Fruit fly (Drosophila melanogaster) whole organism, prepupa: ENCODE measurements around the gene CG11417.
A peak's percentile ranks its signal among the peaks of the same experiment; 100 is the strongest.

Source experiments
- Blimp-1 ChIP-seq: fragments of 200-800 bp; sonication (Bioruptor generic); optimal IDR thresholded peaks from 3 replicates; lab custom pipeline; 2017; ENCODE audit warnings: missing biosample characterization, missing genetic modification characterization, mild to moderate bottlenecking, moderate library complexity, missing genetic modification reagents
- CG10631 ChIP-seq: fragments of 200-800 bp; sonication (Bioruptor generic); optimal IDR thresholded peaks from 2 replicates; lab custom pipeline; 2016; ENCODE audit warnings: missing biosample characterization, missing genetic modification characterization
- CG10669 ChIP-seq: fragments of 200-800 bp; sonication (Bioruptor generic); optimal IDR thresholded peaks from 3 replicates; lab custom pipeline; 2018; ENCODE audit warnings: missing biosample characterization, mild to moderate bottlenecking, missing genetic modification characterization, moderate library complexity
- CG11762 ChIP-seq: fragments of 200-800 bp; sonication (Bioruptor generic); optimal IDR thresholded peaks from 3 replicates; lab custom pipeline; 2016; ENCODE audit warnings: missing biosample characterization, missing genetic modification characterization; ENCODE audit not compliant: insufficient read depth
- CG11902 ChIP-seq: fragments of 200-800 bp; sonication (Bioruptor generic); optimal IDR thresholded peaks from 3 replicates; lab custom pipeline; 2016; ENCODE audit warnings: missing biosample characterization, missing genetic modification characterization
- CG15336 ChIP-seq: fragments of 200-800 bp; sonication (Bioruptor generic); IDR thresholded peaks from 2 replicates; pipeline ENCODE4 v1.3.6; 2022; ENCODE audit warnings: missing biosample characterization, missing genetic modification characterization
- CG1621 ChIP-seq: fragments of 200-800 bp; sonication (Bioruptor generic); optimal IDR thresholded peaks from 3 replicates; lab custom pipeline; 2018; ENCODE audit warnings: missing biosample characterization, mild to moderate bottlenecking, missing genetic modification characterization
- CG3032 ChIP-seq: fragments of 200-800 bp; optimal IDR thresholded peaks from 2 replicates; lab custom pipeline; 2019; ENCODE audit warnings: missing biosample characterization, mild to moderate bottlenecking, missing genetic modification characterization, moderate library complexity
- CG31627 ChIP-seq: fragments of 200-800 bp; sonication (Bioruptor generic); optimal IDR thresholded peaks from 3 replicates; lab custom pipeline; 2016; ENCODE audit warnings: missing biosample characterization, missing genetic modification characterization
- CG32006 ChIP-seq: fragments of 200-800 bp; sonication (Bioruptor generic); optimal IDR thresholded peaks from 3 replicates; lab custom pipeline; 2017; ENCODE audit warnings: missing biosample characterization, mild to moderate bottlenecking, missing genetic modification characterization
- CG34406 ChIP-seq: fragments of 200-800 bp; sonication (Bioruptor generic); optimal IDR thresholded peaks from 3 replicates; lab custom pipeline; 2016; ENCODE audit warnings: missing biosample characterization, missing genetic modification characterization
- CG3919 ChIP-seq: fragments of 200-800 bp; sonication (Bioruptor generic); optimal IDR thresholded peaks from 3 replicates; lab custom pipeline; 2016; ENCODE audit warnings: missing biosample characterization, missing genetic modification characterization
- CG4318 ChIP-seq: fragments of 200-800 bp; sonication (Bioruptor generic); optimal IDR thresholded peaks from 3 replicates; lab custom pipeline; 2017; ENCODE audit warnings: missing biosample characterization, mild to moderate bottlenecking, missing genetic modification characterization
- CG6163 ChIP-seq: fragments of 200-800 bp; sonication (Bioruptor generic); IDR thresholded peaks from 3 replicates; pipeline ENCODE4 v1.3.6; 2022; ENCODE audit warnings: missing biosample characterization, missing genetic modification characterization
- CG6792 ChIP-seq: fragments of 200-800 bp; sonication (Bioruptor generic); optimal IDR thresholded peaks from 3 replicates; lab custom pipeline; 2016; ENCODE audit warnings: missing biosample characterization, missing genetic modification characterization
- CG6854 ChIP-seq: fragments of 200-800 bp; sonication (Bioruptor generic); optimal IDR thresholded peaks from 2 replicates; lab custom pipeline; 2017; ENCODE audit warnings: missing biosample characterization, mild to moderate bottlenecking, missing genetic modification characterization
- CG7368 ChIP-seq: fragments of 200-800 bp; sonication (Bioruptor generic); optimal IDR thresholded peaks from 3 replicates; lab custom pipeline; 2016; ENCODE audit warnings: missing biosample characterization, missing genetic modification characterization
- CG8119 ChIP-seq: fragments of 200-800 bp; sonication (Bioruptor generic); IDR thresholded peaks from 3 replicates; pipeline ENCODE4 v1.3.6; 2022; ENCODE audit warnings: missing biosample characterization, missing genetic modification characterization
- CG8319 ChIP-seq: fragments of 200-800 bp; sonication (Bioruptor generic); optimal IDR thresholded peaks from 3 replicates; lab custom pipeline; 2016; ENCODE audit warnings: missing biosample characterization, missing genetic modification characterization
- Eip75B ChIP-seq: fragments of 200-800 bp; sonication (Bioruptor generic); optimal IDR thresholded peaks from 3 replicates; lab custom pipeline; 2016; ENCODE audit warnings: missing biosample characterization, missing genetic modification characterization
- Eip78C ChIP-seq: fragments of 200-800 bp; sonication (Bioruptor generic); peaks from one replicate; lab custom pipeline; 2016; ENCODE audit warnings: missing biosample characterization, missing genetic modification characterization
- Ets21C ChIP-seq: fragments of 200-800 bp; sonication (Bioruptor generic); optimal IDR thresholded peaks from 3 replicates; lab custom pipeline; 2016; ENCODE audit warnings: missing biosample characterization, missing genetic modification characterization
- Gug ChIP-seq: fragments of 200-800 bp; sonication (Bioruptor generic); IDR thresholded peaks from 2 replicates; pipeline ENCODE4 v1.3.6; 2022; ENCODE audit warnings: missing biosample characterization, missing genetic modification characterization
- Hr38 ChIP-seq: sonication (Bioruptor generic); optimal IDR thresholded peaks from 2 replicates; lab custom pipeline; 2016; ENCODE audit warnings: missing biosample characterization, missing genetic modification characterization
- Hr39 ChIP-seq: fragments of 200-800 bp; sonication (Bioruptor generic); optimal IDR thresholded peaks from 2 replicates; lab custom pipeline; 2016; ENCODE audit warnings: missing biosample characterization, missing genetic modification characterization
- Hr4 ChIP-seq: fragments of 200-800 bp; sonication (Bioruptor generic); optimal IDR thresholded peaks from 3 replicates; lab custom pipeline; 2016; ENCODE audit warnings: missing biosample characterization, missing genetic modification characterization
- Lpt ChIP-seq: fragments of 200-800 bp; sonication (Bioruptor generic); optimal IDR thresholded peaks from 3 replicates; lab custom pipeline; 2016; ENCODE audit warnings: missing biosample characterization, missing genetic modification characterization
- OdsH ChIP-seq: fragments of 200-800 bp; sonication (Bioruptor generic); optimal IDR thresholded peaks from 3 replicates; lab custom pipeline; 2016; ENCODE audit warnings: missing biosample characterization, missing genetic modification characterization
- Sox102F ChIP-seq: fragments of 200-800 bp; sonication (Bioruptor generic); optimal IDR thresholded peaks from 2 replicates; lab custom pipeline; 2016; ENCODE audit warnings: missing biosample characterization, mild to moderate bottlenecking, missing genetic modification characterization
- Sox15 ChIP-seq: fragments of 200-800 bp; sonication (Bioruptor generic); optimal IDR thresholded peaks from 3 replicates; lab custom pipeline; 2016; ENCODE audit warnings: missing biosample characterization, missing genetic modification characterization
- achi ChIP-seq: fragments of 200-800 bp; sonication (Bioruptor generic); optimal IDR thresholded peaks from 3 replicates; lab custom pipeline; 2016; ENCODE audit warnings: missing biosample characterization, missing genetic modification characterization
- acj6 ChIP-seq: fragments of 200-800 bp; sonication (Bioruptor generic); optimal IDR thresholded peaks from 3 replicates; lab custom pipeline; 2016; ENCODE audit warnings: missing biosample characterization, missing genetic modification characterization
- dac ChIP-seq: fragments of 200-800 bp; sonication (Bioruptor generic); optimal IDR thresholded peaks from 2 replicates; lab custom pipeline; 2017; ENCODE audit warnings: missing biosample characterization, mild to moderate bottlenecking, missing genetic modification characterization
- dsx ChIP-seq: fragments of 200-800 bp; optimal IDR thresholded peaks from 3 replicates; lab custom pipeline; 2019; ENCODE audit warnings: missing biosample characterization, mild to moderate bottlenecking, missing genetic modification characterization, moderate library complexity; ENCODE audit not compliant: poor library complexity, severe bottlenecking
- eg ChIP-seq: fragments of 200-800 bp; sonication (Bioruptor generic); IDR thresholded peaks from 3 replicates; pipeline ENCODE4 v1.3.6; 2022; ENCODE audit warnings: missing biosample characterization, missing genetic modification characterization
- esn ChIP-seq: fragments of 200-800 bp; sonication (Bioruptor generic); optimal IDR thresholded peaks from 2 replicates; lab custom pipeline; 2016; ENCODE audit warnings: missing biosample characterization, mild to moderate bottlenecking, missing genetic modification characterization, moderate library complexity
- fd59A ChIP-seq: fragments of 200-800 bp; sonication (Bioruptor generic); optimal IDR thresholded peaks from 2 replicates; lab custom pipeline; 2017; ENCODE audit warnings: missing biosample characterization, mild to moderate bottlenecking, missing genetic modification characterization, missing genetic modification reagents
- fd85E ChIP-seq: fragments of 200-800 bp; sonication (Bioruptor generic); optimal IDR thresholded peaks from 3 replicates; lab custom pipeline; 2016; ENCODE audit warnings: missing biosample characterization, missing genetic modification characterization
- fkh ChIP-seq: fragments of 200-800 bp; sonication (Bioruptor generic); optimal IDR thresholded peaks from 3 replicates; lab custom pipeline; 2017; ENCODE audit warnings: missing biosample characterization, mild to moderate bottlenecking, missing genetic modification characterization, moderate library complexity
- lz ChIP-seq: fragments of 200-800 bp; sonication (Bioruptor generic); optimal IDR thresholded peaks from 3 replicates; lab custom pipeline; 2016; ENCODE audit warnings: missing biosample characterization, missing genetic modification characterization
- net ChIP-seq: fragments of 200-800 bp; sonication (Bioruptor generic); optimal IDR thresholded peaks from 3 replicates; lab custom pipeline; 2016; ENCODE audit warnings: missing biosample characterization, missing genetic modification characterization
- pdm3 ChIP-seq: fragments of 200-800 bp; sonication (Bioruptor generic); optimal IDR thresholded peaks from 3 replicates; lab custom pipeline; 2016; ENCODE audit warnings: missing biosample characterization, missing genetic modification characterization
- salr ChIP-seq, 2 experiments: fragments of 200-800 bp; sonication (Bioruptor generic); optimal IDR thresholded peaks; 3 replicates each; lab custom pipeline; 2016 to 2018; ENCODE audit warnings: missing biosample characterization in 2 of 2, missing genetic modification characterization in 2 of 2, mild to moderate bottlenecking in 1 of 2
- ss ChIP-seq, 2 experiments: fragments of 200-800 bp; sonication (Bioruptor generic); optimal IDR thresholded peaks; 2 replicates in 1 of 2; 3 replicates in 1 of 2; lab custom pipeline; 2017 to 2018; ENCODE audit warnings: mild to moderate bottlenecking in 2 of 2, missing biosample characterization in 2 of 2, missing genetic modification characterization in 2 of 2, moderate library complexity in 1 of 2
- svp ChIP-seq: fragments of 200-800 bp; sonication (Bioruptor generic); peaks from one replicate; lab custom pipeline; 2016; ENCODE audit warnings: missing biosample characterization, missing genetic modification characterization
- vri ChIP-seq: fragments of 200-800 bp; sonication (Bioruptor generic); optimal IDR thresholded peaks from 3 replicates; lab custom pipeline; 2016; ENCODE audit warnings: missing biosample characterization, mild to moderate bottlenecking, missing genetic modification characterization

The CG11417 gene

dm6 chrX:1322214-1322613, 31.6 kb upstream of the CG11417 start, which contains the start of gene DAAM (continued):
- TF ChIP-seq CG34406 (no peak), CG1621 (tag; lab: Kevin White, UChicago) (no peak), fd59A (no peak), CG10669 (GFP tag; lab: Kevin White, UChicago) (no peak), lz (GFP tag; lab: Kevin White, UChicago) (no peak), CG31627 (GFP tag; lab: Kevin White, UChicago) (peak; percentile 23), Eip78C (peak; percentile 64), CG15336 (GFP tag; lab: Robert Waterston, UW) (no peak), dsx (GFP tag; lab: Kevin White, UChicago) (no peak), CG8119 (GFP tag; lab: Robert Waterston, UW) (no peak), Eip75B (no peak), CG4318 (GFP tag; lab: Kevin White, UChicago) (no peak), vri (no peak), CG32006 (GFP tag; lab: Kevin White, UChicago) (no peak), fd85E (GFP tag; lab: Kevin White, UChicago) (no peak), CG3919 (GFP tag; lab: Kevin White, UChicago) (peak; percentile 3), Blimp-1 (GFP tag; lab: Kevin White, UChicago) (no peak), CG6854 (peak; percentile 1), Hr38 (GFP tag; lab: Kevin White, UChicago) (no peak), CG11902 (GFP tag; lab: Kevin White, UChicago) (no peak), Hr39 (GFP tag; lab: Kevin White, UChicago) (peak; percentile 23), achi (no peak), CG11762 (GFP tag; lab: Kevin White, UChicago) (no peak), Sox102F (GFP tag; lab: Kevin White, UChicago) (no peak), Gug (GFP tag; lab: Robert Waterston, UW) (0 out of 2 replicates have a peak, but pooled peaks have one; percentile 10), pdm3 (GFP tag; lab: Kevin White, UChicago) (no peak), acj6 (no peak), CG10631 (GFP tag; lab: Kevin White, UChicago) (no peak), Ets21C (GFP tag; lab: Kevin White, UChicago) (no peak), Lpt (GFP tag; lab: Kevin White, UChicago) (no peak), Sox15 (GFP tag; lab: Kevin White, UChicago) (no peak), dac (GFP tag; lab: Kevin White, UChicago) (no peak), OdsH (GFP tag; lab: Kevin White, UChicago) (no peak), fkh (GFP tag; lab: Kevin White, UChicago) (no peak), CG8319 (GFP tag; lab: Kevin White, UChicago) (no peak), Hr4 (GFP tag; lab: Kevin White, UChicago) (no peak), salr (GFP tag; optimal IDR thresholded peaks at IDR 0.05; lab: Kevin White, UChicago) (peak in 1 of 2 experiments; percentile 18)

dm6 chrX:1337998-1338397, 15.8 kb upstream of the CG11417 start:
- peak in 1 of 2 experiments; percentile 18 for TF ChIP-seq ss (GFP tag; optimal IDR thresholded peaks at IDR 0.05; lab: Kevin White, UChicago)
- TF ChIP-seq CG34406: no peak
- no peak for TF ChIP-seq CG3032 (tag; lab: Kevin White, UChicago)
- TF ChIP-seq net (GFP tag; lab: Kevin White, UChicago): no peak
- no peak for TF ChIP-seq CG32006 (GFP tag; lab: Kevin White, UChicago)
- peak; percentile 37; the same call in 1 of the 2 replicates for TF ChIP-seq CG15336 (GFP tag; lab: Robert Waterston, UW)
- no peak for TF ChIP-seq fkh (GFP tag; lab: Kevin White, UChicago)
- peak; percentile 4 for TF ChIP-seq Lpt (GFP tag; lab: Kevin White, UChicago)
- TF ChIP-seq Eip78C: peak; percentile 44
- TF ChIP-seq CG6163: no peak
- peak; percentile 40; the same call in 1 of the 3 replicates for TF ChIP-seq eg (GFP tag; lab: Robert Waterston, UW)
- no peak for TF ChIP-seq CG8119 (GFP tag; lab: Robert Waterston, UW)
- no peak for TF ChIP-seq lz (GFP tag; lab: Kevin White, UChicago)
- no peak for TF ChIP-seq esn (GFP tag; lab: Kevin White, UChicago)
- no peak for TF ChIP-seq svp (GFP tag; lab: Kevin White, UChicago)
- no peak for TF ChIP-seq CG6792
- no peak for TF ChIP-seq CG6854
- no peak for TF ChIP-seq CG11902 (GFP tag; lab: Kevin White, UChicago)
- TF ChIP-seq Hr4 (GFP tag; lab: Kevin White, UChicago): no peak
- peak; percentile 29 for TF ChIP-seq CG3919 (GFP tag; lab: Kevin White, UChicago)
- TF ChIP-seq CG11762 (GFP tag; lab: Kevin White, UChicago): no peak
- no peak for TF ChIP-seq CG7368
- TF ChIP-seq Gug (GFP tag; lab: Robert Waterston, UW): no peak
